Worm (Caenorhabditis elegans): ENCODE measurements around the gene cest-10.

ce11 chrIV:7180304-7180703 lies at the start of gene cest-10:
- TF ChIP-seq ZK546.5 (tag; optimal IDR thresholded peaks at IDR 0.05): no peak
- TF ChIP-seq unc-62 (GFP tag; optimal IDR thresholded peaks at IDR 0.05): no peak
- no peak for TF ChIP-seq mdl-1 (tag; optimal IDR thresholded peaks at IDR 0.05)
- TF ChIP-seq unc-39 (tag; optimal IDR thresholded peaks at IDR 0.05): no peak
- TF ChIP-seq ceh-28 (tag; optimal IDR thresholded peaks at IDR 0.05): no peak
- TF ChIP-seq tbx-2 (tag; optimal IDR thresholded peaks at IDR 0.05): no peak
- TF ChIP-seq skn-1 (tag; optimal IDR thresholded peaks at IDR 0.05): no peak
- no peak for TF ChIP-seq fkh-2 (tag; optimal IDR thresholded peaks at IDR 0.05)
- no peak for TF ChIP-seq snpc-4 (tag; optimal IDR thresholded peaks at IDR 0.05)
- TF ChIP-seq aly-2 (tag; optimal IDR thresholded peaks at IDR 0.05): no peak

All from whole organism, L3 larva.